Fruit fly (Drosophila melanogaster) whole organism, embryonic: ENCODE results near the gene Spec2.

Experiments used
- Bgb ChIP-seq: fragments of 200-800 bp; sonication (Bioruptor generic); IDR thresholded peaks from 2 replicates; pipeline ENCODE4 v1.3.6; 2022; ENCODE audit warnings: missing biosample characterization, missing genetic modification characterization; ENCODE audit not compliant: partially characterized antibody
- CG10147 ChIP-seq: fragments of 200-800 bp; sonication (Bioruptor generic); optimal IDR thresholded peaks from 2 replicates; lab custom pipeline; 2019; ENCODE audit warnings: missing biosample characterization, mild to moderate bottlenecking, missing genetic modification characterization, moderate library complexity
- CG10267 ChIP-seq: fragments of 200-800 bp; sonication (Bioruptor generic); optimal IDR thresholded peaks from 2 replicates; lab custom pipeline; 2018; ENCODE audit warnings: missing biosample characterization, mild to moderate bottlenecking, missing genetic modification characterization, moderate library complexity
- CG10274 ChIP-seq: fragments of 200-800 bp; sonication (Bioruptor generic); optimal IDR thresholded peaks from 3 replicates; lab custom pipeline; 2017; ENCODE audit warnings: missing biosample characterization, mild to moderate bottlenecking, missing genetic modification characterization
- CG11093 ChIP-seq: fragments of 200-800 bp; sonication (Bioruptor generic); IDR thresholded peaks from 3 replicates; pipeline ENCODE4 v1.3.6; 2022; ENCODE audit warnings: missing biosample characterization, missing genetic modification characterization
- CG1233 ChIP-seq: fragments of 200-800 bp; sonication (Bioruptor generic); optimal IDR thresholded peaks from 4 replicates; lab custom pipeline; 2018; ENCODE audit warnings: missing biosample characterization, mild to moderate bottlenecking, missing genetic modification characterization
- CG13424 ChIP-seq: fragments of 200-800 bp; sonication (Bioruptor generic); optimal IDR thresholded peaks from 2 replicates; lab custom pipeline; 2019; ENCODE audit warnings: missing biosample characterization, mild to moderate bottlenecking, missing genetic modification characterization, moderate library complexity
- CG15011 ChIP-seq: fragments of 200-800 bp; sonication (Bioruptor generic); optimal IDR thresholded peaks from 3 replicates; lab custom pipeline; 2018; ENCODE audit warnings: missing biosample characterization, mild to moderate bottlenecking, missing genetic modification characterization
- CG15269 ChIP-seq: fragments of 200-800 bp; sonication (Bioruptor generic); optimal IDR thresholded peaks from 2 replicates; lab custom pipeline; 2018; ENCODE audit warnings: missing biosample characterization, mild to moderate bottlenecking, missing genetic modification characterization, moderate library complexity
- CG15514 ChIP-seq: fragments of 200-800 bp; sonication (Bioruptor generic); optimal IDR thresholded peaks from 3 replicates; lab custom pipeline; 2017; ENCODE audit warnings: missing biosample characterization, missing genetic modification characterization, mild to moderate bottlenecking, moderate library complexity, missing genetic modification reagents
- CG1647 ChIP-seq: fragments of 200-800 bp; sonication (Bioruptor generic); optimal IDR thresholded peaks from 3 replicates; lab custom pipeline; 2016; ENCODE audit warnings: missing biosample characterization, missing genetic modification characterization
- CG17359 ChIP-seq: fragments of 200-800 bp; sonication (Bioruptor generic); optimal IDR thresholded peaks from 3 replicates; lab custom pipeline; 2018; ENCODE audit warnings: missing biosample characterization, mild to moderate bottlenecking, missing genetic modification characterization, moderate library complexity
- CG17802 ChIP-seq: fragments of 200-800 bp; sonication (Bioruptor generic); optimal IDR thresholded peaks from 2 replicates; lab custom pipeline; 2018; ENCODE audit warnings: missing biosample characterization, mild to moderate bottlenecking, missing genetic modification characterization, moderate library complexity
- CG17829 ChIP-seq: fragments of 200-800 bp; optimal IDR thresholded peaks from 2 replicates; lab custom pipeline; 2019; ENCODE audit warnings: missing biosample characterization, mild to moderate bottlenecking, missing genetic modification characterization, moderate library complexity
- CG2875 ChIP-seq: fragments of 200-800 bp; sonication (Bioruptor generic); optimal IDR thresholded peaks from 2 replicates; lab custom pipeline; 2017; ENCODE audit warnings: missing biosample characterization, mild to moderate bottlenecking, missing genetic modification characterization, missing genetic modification reagents
- CG32772 ChIP-seq: fragments of 200-800 bp; sonication (Bioruptor generic); IDR thresholded peaks from 2 replicates; pipeline ENCODE4 v1.3.6; 2022; ENCODE audit warnings: missing biosample characterization, missing genetic modification characterization
- CG3726 ChIP-seq: fragments of 200-800 bp; sonication (Bioruptor generic); IDR thresholded peaks from 3 replicates; pipeline ENCODE4, ENCODE4 v1.3.6; 2022; ENCODE audit warnings: missing biosample characterization, missing genetic modification characterization
- CG3847 ChIP-seq: fragments of 200-800 bp; sonication (Bioruptor generic); IDR thresholded peaks from 2 replicates; pipeline ENCODE4 v1.3.6; 2022; ENCODE audit warnings: missing biosample characterization, missing genetic modification characterization
- CG3995 ChIP-seq: fragments of 200-800 bp; sonication (Bioruptor generic); optimal IDR thresholded peaks from 3 replicates; lab custom pipeline; 2016; ENCODE audit warnings: missing biosample characterization, missing genetic modification characterization
- CG6254 ChIP-seq: fragments of 200-800 bp; sonication (Bioruptor generic); optimal IDR thresholded peaks from 3 replicates; lab custom pipeline; 2017; ENCODE audit warnings: mild to moderate bottlenecking, missing biosample characterization, missing genetic modification reagents, missing genetic modification characterization
- CG6683 ChIP-seq: fragments of 200-800 bp; sonication (Bioruptor generic); optimal IDR thresholded peaks from 2 replicates; lab custom pipeline; 2017; ENCODE audit warnings: missing biosample characterization, mild to moderate bottlenecking, missing genetic modification characterization, missing genetic modification reagents
- CG7357 ChIP-seq: fragments of 200-800 bp; sonication (Bioruptor generic); IDR thresholded peaks from 3 replicates; pipeline ENCODE4 v1.3.6; 2022; ENCODE audit warnings: missing biosample characterization, missing genetic modification characterization
- CG7372 ChIP-seq: fragments of 200-800 bp; sonication (Bioruptor generic); IDR thresholded peaks from 2 replicates; pipeline ENCODE4 v1.3.6; 2022; ENCODE audit warnings: missing biosample characterization, missing genetic modification characterization
- CG7928 ChIP-seq: fragments of 200-800 bp; sonication (Bioruptor generic); optimal IDR thresholded peaks from 2 replicates; lab custom pipeline; 2017; ENCODE audit warnings: missing biosample characterization, mild to moderate bottlenecking, missing genetic modification characterization
- CG7987 ChIP-seq: fragments of 200-800 bp; sonication (Bioruptor generic); optimal IDR thresholded peaks from 2 replicates; lab custom pipeline; 2018; ENCODE audit warnings: missing biosample characterization, mild to moderate bottlenecking, missing genetic modification characterization, moderate library complexity
- CG8089 ChIP-seq: fragments of 200-800 bp; sonication (Bioruptor generic); optimal IDR thresholded peaks from 3 replicates; lab custom pipeline; 2016; ENCODE audit warnings: missing biosample characterization, missing genetic modification characterization
- CG9727 ChIP-seq: fragments of 200-800 bp; sonication (Bioruptor generic); optimal IDR thresholded peaks from 3 replicates; lab custom pipeline; 2017; ENCODE audit warnings: missing biosample characterization, mild to moderate bottlenecking, missing genetic modification characterization
- CkIIα-i1 ChIP-seq: fragments of 200-800 bp; sonication (Bioruptor generic); IDR thresholded peaks from 2 replicates; pipeline ENCODE4 v1.3.6; 2022; ENCODE audit warnings: missing biosample characterization, missing genetic modification characterization
- CrebB ChIP-seq: fragments of 200-800 bp; sonication (Bioruptor generic); optimal IDR thresholded peaks from 3 replicates; lab custom pipeline; 2018; ENCODE audit warnings: missing biosample characterization, mild to moderate bottlenecking, missing genetic modification characterization
- Dll ChIP-seq: fragments of 200-800 bp; sonication (Bioruptor generic); IDR thresholded peaks from 4 replicates; pipeline ENCODE4 v1.3.6; 2022; ENCODE audit warnings: missing biosample characterization, missing genetic modification characterization; ENCODE audit not compliant: partially characterized antibody
- GATAe ChIP-seq: fragments of 200-800 bp; sonication (Bioruptor generic); conservative IDR thresholded peaks from 2 replicates; pipeline ENCODE4 v1.3.6; 2022; ENCODE audit warnings: missing biosample characterization, missing genetic modification characterization
- HLH4C ChIP-seq: fragments of 200-800 bp; sonication (Bioruptor generic); IDR thresholded peaks from 3 replicates; pipeline ENCODE4 v1.3.6; 2022; ENCODE audit warnings: missing biosample characterization, missing genetic modification characterization; ENCODE audit not compliant: partially characterized antibody
- Med ChIP-seq: fragments of 200-800 bp; sonication (Bioruptor generic); peaks from one replicate; lab custom pipeline; 2016; ENCODE audit warnings: missing biosample characterization, missing genetic modification characterization, mild to moderate bottlenecking, inconsistent platforms, moderate library complexity
- Nf-YB ChIP-seq: fragments of 200-800 bp; sonication (Bioruptor generic); optimal IDR thresholded peaks from 3 replicates; lab custom pipeline; 2019; ENCODE audit warnings: missing biosample characterization, mild to moderate bottlenecking, missing genetic modification characterization, moderate library complexity
- Opbp ChIP-seq: fragments of 200-800 bp; sonication (Bioruptor generic); IDR thresholded peaks from 3 replicates; pipeline ENCODE4 v1.3.6; 2022; ENCODE audit warnings: missing biosample characterization, missing genetic modification characterization; ENCODE audit not compliant: partially characterized antibody
- dmrt99B ChIP-seq: fragments of 200-800 bp; sonication (Bioruptor generic); optimal IDR thresholded peaks from 2 replicates; lab custom pipeline; 2018; ENCODE audit warnings: missing biosample characterization, mild to moderate bottlenecking, missing genetic modification characterization, moderate library complexity
- eve ChIP-seq, 2 experiments: fragments of >200 bp; optimal IDR thresholded peaks; 2 replicates each; lab custom pipeline; 2017; ENCODE audit warnings: missing biosample characterization in 2 of 2, missing genetic modification characterization in 2 of 2
- hb ChIP-seq: fragments of 200-800 bp; sonication (Bioruptor generic); IDR thresholded peaks from 3 replicates; pipeline ENCODE4 v1.3.6; 2022; ENCODE audit warnings: missing biosample characterization, missing genetic modification characterization; ENCODE audit not compliant: partially characterized antibody
- kay ChIP-seq: fragments of 200-800 bp; sonication (Bioruptor generic); optimal IDR thresholded peaks from 2 replicates; lab custom pipeline; 2016; ENCODE audit warnings: missing biosample characterization, missing genetic modification characterization
- oc ChIP-seq: fragments of 200-800 bp; sonication (Bioruptor generic); optimal IDR thresholded peaks from 2 replicates; lab custom pipeline; 2018; ENCODE audit warnings: missing biosample characterization, mild to moderate bottlenecking, missing genetic modification characterization, moderate library complexity
- pita ChIP-seq: fragments of 200-800 bp; sonication (Bioruptor generic); optimal IDR thresholded peaks from 2 replicates; lab custom pipeline; 2017; ENCODE audit warnings: missing biosample characterization, mild to moderate bottlenecking, missing genetic modification characterization
- prd ChIP-seq, 3 experiments: fragments of >200 bp in 2 of 3; fragments of 200-800 bp in 1 of 3; sonication (Bioruptor generic) in 1 of 3; optimal IDR thresholded peaks in 2 of 3; IDR thresholded peaks in 1 of 3; 2 replicates in 2 of 3; 3 replicates in 1 of 3; pipeline versions ENCODE4 v1.3.6 to Lab custom; 2017 to 2022; ENCODE audit warnings: missing biosample characterization in 1 of 3, missing genetic modification characterization in 1 of 3
- psq ChIP-seq: fragments of 200-800 bp; sonication (Bioruptor generic); optimal IDR thresholded peaks from 2 replicates; lab custom pipeline; 2017; ENCODE audit warnings: missing biosample characterization, missing genetic modification characterization
- salm ChIP-seq: fragments of 200-800 bp; sonication (Bioruptor generic); optimal IDR thresholded peaks from 2 replicates; lab custom pipeline; 2018; ENCODE audit warnings: missing biosample characterization, mild to moderate bottlenecking, missing genetic modification characterization
- sens ChIP-seq: fragments of 200-800 bp; sonication (Bioruptor generic); peaks from one replicate; lab custom pipeline; 2016; ENCODE audit warnings: missing biosample characterization, missing genetic modification characterization
- sima ChIP-seq: fragments of 200-800 bp; sonication (Bioruptor generic); optimal IDR thresholded peaks from 2 replicates; lab custom pipeline; 2016; ENCODE audit warnings: missing biosample characterization, missing genetic modification characterization
- sqz ChIP-seq: fragments of 200-800 bp; sonication (Bioruptor generic); optimal IDR thresholded peaks from 3 replicates; lab custom pipeline; 2018; ENCODE audit warnings: missing biosample characterization, mild to moderate bottlenecking, missing genetic modification characterization
- twi ChIP-seq: fragments of 200-800 bp; optimal IDR thresholded peaks from 2 replicates; lab custom pipeline; 2019; ENCODE audit warnings: missing biosample characterization, mild to moderate bottlenecking, missing genetic modification characterization, moderate library complexity
- unc-4 ChIP-seq: fragments of 200-800 bp; sonication (Bioruptor generic); IDR thresholded peaks from 2 replicates; pipeline ENCODE4 v1.3.6; 2022; ENCODE audit warnings: missing biosample characterization, missing genetic modification characterization; ENCODE audit not compliant: partially characterized antibody
- zen2 ChIP-seq: fragments of 200-800 bp; sonication (Bioruptor generic); IDR thresholded peaks from 3 replicates; pipeline ENCODE4 v1.3.6; 2022; ENCODE audit warnings: missing biosample characterization, missing genetic modification characterization; ENCODE audit not compliant: partially characterized antibody

Gene Spec2

DNA sequence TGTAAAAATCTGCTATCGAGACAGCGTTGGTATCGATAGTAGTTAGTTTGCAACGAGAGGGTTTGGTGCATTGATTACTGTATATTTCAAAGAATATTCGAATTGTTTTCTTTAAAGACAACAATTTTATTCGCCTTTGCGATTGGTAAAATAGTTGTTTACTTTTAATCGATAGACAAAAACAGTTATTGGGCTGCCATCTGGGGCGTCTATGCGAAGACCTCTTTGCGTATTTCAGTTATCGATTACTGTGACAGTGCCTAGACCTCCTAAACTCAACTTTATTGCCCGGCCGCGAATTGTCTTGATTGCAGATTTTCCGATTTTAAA, 10.8 kb downstream of the Spec2 start, which contains the start of gene Atu (continued):
- TF ChIP-seq CG3847 (GFP tag; lab: Robert Waterston, UW) (peak; percentile 62), twi (tag; lab: Kevin White, UChicago) (peak; percentile 31), CG1233 (GFP tag; lab: Kevin White, UChicago) (no peak), psq (no peak), CG15269 (no peak), CrebB (no peak), sima (GFP tag; lab: Kevin White, UChicago) (no peak), pita (no peak), CG15514 (GFP tag; lab: Kevin White, UChicago) (peak; percentile 71), Bgb (GFP tag; lab: Robert Waterston, UW) (peak; percentile 87), CG2875 (GFP tag; lab: Kevin White, UChicago) (no peak), salm (tag; lab: Kevin White, UChicago) (no peak), CG3726 (GFP tag; lab: Robert Waterston, UW) (no peak), oc (tag; lab: Kevin White, UChicago) (no peak), Nf-YB (GFP tag; lab: Kevin White, UChicago) (no peak), eve (GFP tag; optimal IDR thresholded peaks at IDR 0.05; lab: Kevin White, UChicago) (no peak), CG8089 (GFP tag; lab: Kevin White, UChicago) (peak; percentile 46), sqz (peak; percentile 8), zen2 (GFP tag; lab: Robert Waterston, UW) (peak; percentile 83), CG6254 (GFP tag; lab: Kevin White, UChicago) (no peak), GATAe (GFP tag; lab: Robert Waterston, UW) (no peak), CG17829 (tag; lab: Kevin White, UChicago) (peak; percentile 49), CG7987 (GFP tag; lab: Kevin White, UChicago) (no peak), dmrt99B (no peak), CG10274 (GFP tag; lab: Kevin White, UChicago) (no peak), CG15011 (GFP tag; lab: Kevin White, UChicago) (no peak), prd (optimal IDR thresholded peaks at IDR 0.05; lab: Kevin White, UChicago) (no peak), prd (GFP tag; IDR thresholded peaks at IDR 0.05; lab: Robert Waterston, UW) (peak; percentile 36; the same call in 1 of the 3 replicates), CG17802 (tag; lab: Kevin White, UChicago) (no peak), CG7928 (GFP tag; lab: Kevin White, UChicago) (peak; percentile 51), CG17359 (tag; lab: Kevin White, UChicago) (peak; percentile 24), CG10267 (tag; lab: Kevin White, UChicago) (peak; percentile 61), HLH4C (GFP tag; lab: Robert Waterston, UW) (peak; percentile 93), CG1647 (GFP tag; lab: Kevin White, UChicago) (peak; percentile 13), Dll (GFP tag; lab: Robert Waterston, UW) (peak; percentile 97), CG3995 (GFP tag; lab: Kevin White, UChicago) (peak; percentile 80), CG11093 (GFP tag; lab: Robert Waterston, UW) (no peak), CG9727 (peak; percentile 32), CG7372 (GFP tag; lab: Robert Waterston, UW) (no peak), CkIIα-i1 (GFP tag; lab: Robert Waterston, UW) (no peak), CG7357 (no peak), kay (no peak), unc-4 (GFP tag; lab: Robert Waterston, UW) (peak; percentile 94), hb (GFP tag; lab: Robert Waterston, UW) (peak; percentile 94), CG13424 (peak; percentile 39), CG32772 (GFP tag; lab: Robert Waterston, UW) (no peak), CG10147 (peak; percentile 38), Med (GFP tag; lab: Kevin White, UChicago) (peak; percentile 91), sens (GFP tag; lab: Kevin White, UChicago) (peak; percentile 88), Opbp (peak; percentile 91), CG6683 (no peak)
